Worm (Caenorhabditis elegans) whole organism, early embryonic: Measurements from ENCODE around the gene uaf-2.
"Not testable (repeated sequence)": the region's sequence is repeated elsewhere in the genome, so short reads cannot be mapped to it uniquely, and the experiment has no call there.

Experiments
- B0310.2 ChIP-seq: sonication (generic microtip); optimal IDR thresholded peaks from 2 replicates; lab custom pipeline; 2016; ENCODE audit warnings: mild to moderate bottlenecking, missing genetic modification characterization, missing compliant biosample characterization
- F13C5.2 ChIP-seq: sonication (generic microtip); optimal IDR thresholded peaks from 2 replicates; lab custom pipeline; 2017; ENCODE audit warnings: mild to moderate bottlenecking, missing genetic modification characterization, inconsistent platforms, missing compliant biosample characterization
- aly-1 ChIP-seq: sonication (generic microtip); optimal IDR thresholded peaks from 2 replicates; lab custom pipeline; 2016; ENCODE audit warnings: missing genetic modification characterization, missing compliant biosample characterization
- ama-1 ChIP-seq: fragments of 150-350 bp; optimal IDR thresholded peaks from 2 replicates; lab custom pipeline; 2014
- ceh-13 ChIP-seq: fragments of 200-800 bp; sonication (Bioruptor generic); optimal IDR thresholded peaks from 2 replicates; lab custom pipeline; 2018; ENCODE audit warnings: mild to moderate bottlenecking, missing genetic modification characterization, missing compliant biosample characterization
- ceh-36 ChIP-seq: sonication (generic microtip); optimal IDR thresholded peaks from 2 replicates; lab custom pipeline; 2016; ENCODE audit warnings: missing genetic modification characterization, inconsistent platforms, missing compliant biosample characterization
- ets-7 ChIP-seq: sonication (generic microtip); optimal IDR thresholded peaks from 2 replicates; lab custom pipeline; 2016; ENCODE audit warnings: missing genotype, missing genetic modification characterization, missing compliant biosample characterization
- flt-1 ChIP-seq: fragments of 200-800 bp; sonication (Bioruptor generic); IDR thresholded peaks from 2 replicates; pipeline ENCODE4 v1.3.6; 2022; ENCODE audit warnings: missing genetic modification characterization, missing compliant biosample characterization
- hmbx-1 ChIP-seq: sonication (generic microtip); optimal IDR thresholded peaks from 2 replicates; lab custom pipeline; 2016; ENCODE audit warnings: mild to moderate bottlenecking, missing genetic modification characterization, missing compliant biosample characterization
- hmg-4 ChIP-seq: fragments of 200-800 bp; sonication (Bioruptor generic); optimal IDR thresholded peaks from 2 replicates; lab custom pipeline; 2018; ENCODE audit warnings: mild to moderate bottlenecking, missing genetic modification characterization, missing compliant biosample characterization
- hnd-1 ChIP-seq: sonication (generic microtip); optimal IDR thresholded peaks from 2 replicates; lab custom pipeline; 2016; ENCODE audit warnings: missing genetic modification characterization, missing compliant biosample characterization
- pes-1 ChIP-seq: fragments of 200-800 bp; sonication (Bioruptor generic); IDR thresholded peaks from 2 replicates; pipeline ENCODE4 v1.3.6; 2022; ENCODE audit warnings: missing genetic modification reagents, missing genetic modification characterization, missing compliant biosample characterization
- scrt-1 ChIP-seq: fragments of 200-800 bp; sonication (Bioruptor generic); IDR thresholded peaks from 2 replicates; pipeline ENCODE4 v1.3.6; 2022; ENCODE audit warnings: missing genetic modification characterization, missing compliant biosample characterization
- sea-1 ChIP-seq: fragments of 200-800 bp; sonication (Bioruptor generic); conservative IDR thresholded peaks from 2 replicates; pipeline ENCODE4 v1.3.6; 2022; ENCODE audit warnings: missing genetic modification characterization, missing compliant biosample characterization
- tbx-11 ChIP-seq: fragments of 200-800 bp; sonication (Bioruptor generic); IDR thresholded peaks from 2 replicates; pipeline ENCODE4 v1.3.6; 2022; ENCODE audit warnings: missing genetic modification characterization, missing compliant biosample characterization
- tbx-37 ChIP-seq: fragments of 200-800 bp; sonication (Bioruptor generic); conservative IDR thresholded peaks from 2 replicates; pipeline ENCODE4 v1.3.6; 2022; ENCODE audit warnings: missing genetic modification reagents, missing genetic modification characterization, missing compliant biosample characterization
- tra-4 ChIP-seq: sonication (generic microtip); optimal IDR thresholded peaks from 2 replicates; lab custom pipeline; 2017; ENCODE audit warnings: missing genetic modification characterization, missing compliant biosample characterization

uaf-2 gene

DNA sequence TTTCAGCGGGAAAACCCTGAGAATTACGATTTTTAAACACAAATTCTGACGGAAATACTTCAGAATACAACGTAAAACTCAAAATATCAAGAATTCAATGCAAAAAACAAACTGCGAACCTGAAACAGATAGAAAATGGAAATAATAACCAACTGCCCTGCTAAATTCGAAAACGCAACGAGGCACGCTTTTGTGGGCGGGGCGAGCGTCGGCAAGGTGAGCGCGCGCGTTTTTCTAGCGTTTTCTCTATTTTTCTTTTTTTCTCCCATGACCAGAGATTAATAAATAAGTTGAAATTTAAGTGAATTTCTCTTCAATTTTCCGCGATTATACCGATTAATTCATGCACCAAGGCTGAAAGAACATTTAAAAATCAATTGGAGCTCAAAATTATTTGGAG, at the start of gene uaf-2:
Gene uaf-2 (minus strand): TSS at position 183 of the 400 bp plus-strand sequence.
- TF ChIP-seq ama-1 (lab: Kevin White, UChicago) (no peak), tbx-11 (no peak), flt-1 (no peak), pes-1 (no peak), hmbx-1 (tag; lab: Kevin White, UChicago) (no peak), sea-1 (GFP tag; lab: Robert Waterston, UW) (no peak), aly-1 (tag; lab: Kevin White, UChicago) (no peak)

DNA sequence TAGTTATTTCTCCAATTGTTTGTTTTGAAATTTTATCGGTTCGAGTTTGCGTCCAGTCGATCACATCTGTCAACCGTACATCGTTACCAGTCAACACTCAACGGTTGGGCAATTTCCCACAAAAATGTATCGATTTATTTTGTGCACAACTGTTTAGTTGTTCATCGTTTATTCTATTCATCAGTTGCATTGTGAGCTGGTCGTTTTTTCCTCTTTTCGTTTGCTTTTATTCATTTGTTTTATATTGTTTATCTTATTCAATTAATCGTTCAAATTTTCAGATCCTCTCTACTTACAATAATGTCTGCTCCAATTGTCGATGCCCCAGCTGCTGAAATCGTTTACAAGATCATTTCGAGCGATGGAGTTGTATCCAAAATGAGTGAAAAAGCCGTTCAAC, 48.4 kb upstream of the uaf-2 start, which contains the start of gene skr-12:
Gene skr-12 (plus strand): TSS at position 301 of the 400 bp plus-strand sequence.
- TF ChIP-seq B0310.2 (no peak), hmg-4 (GFP tag; lab: Kevin White, UChicago) (no peak), tra-4 (tag; lab: Kevin White, UChicago) (no peak), tbx-11 (no peak), ets-7 (tag; lab: Kevin White, UChicago) (no peak), scrt-1 (GFP tag; lab: Robert Waterston, UW) (no peak), hmbx-1 (tag; lab: Kevin White, UChicago) (no peak), pes-1 (no peak), ceh-13 (GFP tag; lab: Kevin White, UChicago) (no peak), ama-1 (lab: Kevin White, UChicago) (no peak), F13C5.2 (tag; lab: Kevin White, UChicago) (no peak), ceh-36 (tag; lab: Kevin White, UChicago) (no peak), hnd-1 (tag; lab: Kevin White, UChicago) (no peak), flt-1 (no peak), tbx-37 (no peak), aly-1 (tag; lab: Kevin White, UChicago) (no peak)

DNA sequence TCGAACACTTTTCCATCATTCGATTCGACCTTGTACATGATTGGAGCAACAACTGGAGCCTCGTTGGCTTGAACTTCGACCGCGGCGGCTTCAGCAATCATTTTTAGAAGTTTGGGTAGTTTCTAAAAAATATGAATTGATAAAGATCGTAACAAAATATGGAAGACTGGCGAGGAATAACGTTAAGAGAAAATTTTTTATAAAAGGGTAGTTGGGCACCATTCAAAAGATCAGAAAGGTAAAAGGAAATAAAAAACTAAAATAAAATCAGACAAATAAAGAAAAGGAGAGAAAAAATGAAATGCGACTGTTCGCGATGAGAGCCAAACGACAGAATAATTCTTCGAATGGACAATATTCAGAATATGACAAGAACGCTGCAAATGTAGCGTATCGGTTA, 47.2 kb upstream of the uaf-2 start, which contains the start of gene skr-8:
Gene skr-8 (minus strand): TSS at position 101 of the 400 bp plus-strand sequence.
- TF ChIP-seq ceh-13 (GFP tag; lab: Kevin White, UChicago); hnd-1 (tag; lab: Kevin White, UChicago); flt-1: not testable (repeated sequence)

DNA sequence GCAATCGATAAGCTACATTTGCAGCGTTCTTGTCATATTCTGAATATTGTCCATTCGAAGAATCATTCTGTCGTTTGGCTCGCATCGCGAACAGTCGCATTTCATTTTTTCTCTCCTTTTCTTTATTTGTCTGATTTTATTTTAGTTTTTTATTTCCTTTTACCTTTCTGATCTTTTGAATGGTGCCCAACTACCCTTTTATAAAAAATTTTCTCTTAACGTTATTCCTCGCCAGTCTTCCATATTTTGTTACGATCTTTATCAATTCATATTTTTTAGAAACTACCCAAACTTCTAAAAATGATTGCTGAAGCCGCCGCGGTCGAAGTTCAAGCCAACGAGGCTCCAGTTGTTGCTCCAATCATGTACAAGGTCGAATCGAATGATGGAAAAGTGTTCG, 44.7 kb upstream of the uaf-2 start, which contains the start of gene skr-9:
Gene skr-9 (plus strand): TSS at position 301 of the 400 bp plus-strand sequence.
- TF ChIP-seq hnd-1 (tag; lab: Kevin White, UChicago); hmbx-1 (tag; lab: Kevin White, UChicago); ama-1 (lab: Kevin White, UChicago): not testable (repeated sequence)

DNA sequence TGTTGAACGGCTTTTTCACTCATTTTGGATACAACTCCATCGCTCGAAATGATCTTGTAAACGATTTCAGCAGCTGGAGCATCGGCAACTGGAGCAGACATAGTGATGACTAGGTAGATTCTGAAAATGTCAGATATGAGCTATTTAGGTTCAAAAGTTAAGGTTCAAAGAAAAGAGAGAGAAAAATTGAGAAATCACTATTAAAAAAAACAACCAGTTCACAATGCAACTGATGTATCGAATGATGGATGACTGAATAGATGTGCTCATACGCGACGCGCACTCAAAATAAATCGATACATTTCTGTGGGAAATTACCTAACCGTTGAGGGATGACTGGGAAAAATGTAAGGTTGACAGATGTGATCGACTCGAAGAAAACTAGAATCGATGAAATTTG, 43.9 kb upstream of the uaf-2 start, which contains the start of gene skr-13:
Gene skr-13 (minus strand): TSS at position 101 of the 400 bp plus-strand sequence.
- TF ChIP-seq scrt-1 (GFP tag; lab: Robert Waterston, UW), result no peak
- no peak for TF ChIP-seq pes-1
- TF ChIP-seq B0310.2, result no peak
- TF ChIP-seq sea-1 (GFP tag; lab: Robert Waterston, UW), result no peak
- no peak for TF ChIP-seq F13C5.2 (tag; lab: Kevin White, UChicago)
- TF ChIP-seq tbx-11, result no peak
- no peak for TF ChIP-seq aly-1 (tag; lab: Kevin White, UChicago)
- no peak for TF ChIP-seq ets-7 (tag; lab: Kevin White, UChicago)
- no peak for TF ChIP-seq hnd-1 (tag; lab: Kevin White, UChicago)
- TF ChIP-seq ama-1 (lab: Kevin White, UChicago), result no peak
- no peak for TF ChIP-seq hmg-4 (GFP tag; lab: Kevin White, UChicago)
- no peak for TF ChIP-seq tra-4 (tag; lab: Kevin White, UChicago)
- no peak for TF ChIP-seq flt-1
- TF ChIP-seq tbx-37, result no peak
- no peak for TF ChIP-seq ceh-13 (GFP tag; lab: Kevin White, UChicago)
- TF ChIP-seq hmbx-1 (tag; lab: Kevin White, UChicago), result no peak
- no peak for TF ChIP-seq ceh-36 (tag; lab: Kevin White, UChicago)

DNA sequence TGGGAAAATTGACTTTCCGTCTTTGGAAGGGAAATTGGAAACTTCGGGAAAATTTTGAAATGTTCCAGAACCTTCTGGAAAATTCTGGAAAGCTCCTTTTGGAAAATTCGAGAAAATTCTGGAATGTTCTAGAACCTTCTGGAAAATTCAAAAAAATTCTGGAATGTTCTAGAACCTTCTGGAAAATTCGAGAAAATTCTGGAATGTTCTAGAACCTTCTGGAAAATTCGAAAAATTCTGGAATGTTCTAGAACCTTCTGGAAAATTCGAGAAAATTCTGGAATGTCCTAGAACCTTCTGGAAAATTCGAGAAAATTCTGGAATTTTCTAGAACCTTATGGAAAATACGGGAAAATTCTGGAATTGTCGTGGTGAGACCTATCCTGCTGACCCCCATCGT, 37.1 kb upstream of the uaf-2 start:
- TF ChIP-seq pes-1, result peak; percentile 44; the same call in 1 of the 2 replicates

DNA sequence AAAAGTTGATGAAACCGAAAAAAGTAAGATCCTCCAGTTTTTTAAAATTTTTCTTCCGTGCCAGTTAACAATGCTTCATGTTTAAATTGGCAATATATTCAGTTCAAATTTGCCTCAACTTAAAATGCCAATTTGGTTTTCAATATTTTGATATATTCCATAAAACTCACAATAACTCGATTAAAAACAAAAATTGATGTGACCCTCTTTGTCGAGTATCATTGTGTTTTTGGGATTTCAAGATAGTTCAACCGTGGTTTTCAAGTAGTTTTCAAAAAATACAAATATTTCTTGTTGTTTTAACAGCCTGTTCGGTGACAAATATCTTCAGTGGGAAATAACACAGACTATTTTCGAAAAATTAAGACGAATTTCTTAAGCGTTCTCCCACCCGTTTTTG, 34.4 kb upstream of the uaf-2 start:
- TF ChIP-seq scrt-1 (GFP tag; lab: Robert Waterston, UW) (no peak), tra-4 (tag; lab: Kevin White, UChicago) (no peak), ama-1 (lab: Kevin White, UChicago) (no peak), hmg-4 (GFP tag; lab: Kevin White, UChicago) (no peak), aly-1 (tag; lab: Kevin White, UChicago) (no peak), sea-1 (GFP tag; lab: Robert Waterston, UW) (no peak), tbx-11 (no peak), hnd-1 (tag; lab: Kevin White, UChicago) (no peak), hmbx-1 (tag; lab: Kevin White, UChicago) (no peak), ceh-13 (GFP tag; lab: Kevin White, UChicago) (no peak), F13C5.2 (tag; lab: Kevin White, UChicago) (no peak), ceh-36 (tag; lab: Kevin White, UChicago) (no peak), flt-1 (no peak), tbx-37 (no peak), pes-1 (no peak), ets-7 (tag; lab: Kevin White, UChicago) (no peak), B0310.2 (no peak)

DNA sequence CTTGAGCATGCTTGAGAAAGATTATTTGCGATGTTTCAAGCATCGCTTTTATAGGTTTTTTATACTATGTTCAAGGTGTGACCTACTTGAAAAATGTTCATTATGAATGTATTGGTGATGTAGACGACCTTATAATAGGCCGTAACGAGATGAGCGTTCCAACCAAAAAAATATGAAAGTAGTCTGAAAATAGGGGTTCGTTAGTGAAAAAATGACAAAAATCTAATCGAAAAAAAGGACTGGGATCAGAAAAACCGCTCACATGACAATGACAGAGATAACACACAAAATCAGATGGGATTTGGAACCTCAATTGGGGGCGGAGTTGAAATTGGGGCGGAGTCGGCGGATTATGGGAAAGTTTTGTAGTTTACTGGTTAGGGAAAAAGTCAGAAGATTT, 32.3 kb upstream of the uaf-2 start, which contains the start of gene Y116A8C.40:
Gene Y116A8C.40 (minus strand): TSS at position 101 of the 400 bp plus-strand sequence.
- TF ChIP-seq tra-4 (tag; lab: Kevin White, UChicago) (no peak), B0310.2 (no peak), hnd-1 (tag; lab: Kevin White, UChicago) (no peak), hmbx-1 (tag; lab: Kevin White, UChicago) (no peak), scrt-1 (GFP tag; lab: Robert Waterston, UW) (no peak), tbx-11 (no peak), ceh-13 (GFP tag; lab: Kevin White, UChicago) (no peak), ama-1 (lab: Kevin White, UChicago) (no peak), sea-1 (GFP tag; lab: Robert Waterston, UW) (no peak), flt-1 (no peak), ceh-36 (tag; lab: Kevin White, UChicago) (no peak), aly-1 (tag; lab: Kevin White, UChicago) (no peak), tbx-37 (no peak), pes-1 (no peak)
